Worm (Caenorhabditis elegans) whole organism, late embryonic: ENCODE measurements around the gene mam-3.

ENCODE experiments used
- ceh-48 ChIP-seq: sonication (generic microtip); optimal IDR thresholded peaks from 2 replicates; lab custom pipeline; 2016; ENCODE audit warnings: missing genetic modification characterization, inconsistent platforms, missing compliant biosample characterization
- fkh-10 ChIP-seq: fragments of 150-350 bp; optimal IDR thresholded peaks from 2 replicates; lab custom pipeline; 2014; ENCODE audit warnings: missing biosample characterization, missing genetic modification reagents, missing genetic modification characterization
- gmeb-2 ChIP-seq: sonication (generic microtip); optimal IDR thresholded peaks from 2 replicates; lab custom pipeline; 2016; ENCODE audit warnings: missing genetic modification characterization, inconsistent platforms, missing compliant biosample characterization
- nhr-11 ChIP-seq: fragments of 150-350 bp; optimal IDR thresholded peaks from 2 replicates; lab custom pipeline; 2014; ENCODE audit warnings: missing biosample characterization, missing genetic modification characterization
- pha-4 ChIP-seq: fragments of 150-350 bp; optimal IDR thresholded peaks from 2 replicates; lab custom pipeline; 2018; ENCODE audit warnings: missing biosample characterization, missing genetic modification reagents, missing genetic modification characterization
- unc-55 ChIP-seq: sonication (generic microtip); optimal IDR thresholded peaks from 2 replicates; lab custom pipeline; 2017; ENCODE audit warnings: missing biosample characterization, missing genetic modification reagents, missing genetic modification characterization

DNA sequence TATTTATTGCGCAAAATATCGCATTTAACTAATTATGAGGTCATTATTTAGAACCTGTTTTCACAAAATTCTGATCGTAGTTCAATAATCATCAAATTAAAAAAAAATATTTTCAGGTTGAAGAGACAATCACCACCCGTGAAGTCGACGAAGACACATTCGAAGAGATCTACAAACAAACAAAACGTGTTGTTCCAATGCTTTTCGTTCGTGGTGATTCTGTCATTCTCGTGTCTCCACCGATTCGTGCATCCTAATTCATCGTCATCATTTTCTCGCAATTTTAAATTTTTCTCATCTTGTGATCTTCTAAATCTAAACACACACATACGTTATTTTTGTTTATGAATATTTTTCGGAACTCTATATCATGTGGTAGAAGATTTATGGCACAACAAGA lies 56.4 kb downstream of the mam-3 start:
- TF ChIP-seq pha-4 (tag; lab: Kevin White, UChicago) (no peak), nhr-11 (tag; lab: Kevin White, UChicago) (no peak), gmeb-2 (no peak), ceh-48 (tag; lab: Kevin White, UChicago) (no peak), unc-55 (no peak), fkh-10 (GFP tag; lab: Kevin White, UChicago) (no peak)
